Worm (Caenorhabditis elegans): Measurements from ENCODE around the gene T20G5.9.

DNA sequence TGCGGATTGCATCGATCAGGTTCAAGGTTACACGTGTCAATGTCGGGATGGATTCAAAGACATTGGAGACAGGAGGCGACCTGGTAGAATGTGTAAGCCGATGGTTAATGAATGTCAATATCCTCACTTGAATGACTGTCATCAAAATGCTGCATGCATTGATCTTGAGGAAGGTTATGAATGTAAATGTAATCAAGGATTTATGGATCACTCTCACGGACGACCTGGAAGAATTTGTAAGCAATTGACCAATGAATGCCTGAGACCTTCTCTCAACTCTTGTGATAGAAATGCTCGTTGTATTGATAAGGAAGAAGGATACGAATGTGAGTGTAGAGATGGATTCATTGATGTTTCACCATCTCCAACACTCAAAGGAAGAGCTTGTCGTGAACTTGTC is 31.6 kb upstream of the T20G5.9 start:
- TF ChIP-seq egl-27 (tag; optimal IDR thresholded peaks at IDR 0.05) = no peak
- no peak for TF ChIP-seq nhr-76 (tag; optimal IDR thresholded peaks at IDR 0.05)
- no peak for TF ChIP-seq zag-1 (tag; optimal IDR thresholded peaks at IDR 0.05)
- no peak for TF ChIP-seq ztf-11 (tag; optimal IDR thresholded peaks at IDR 0.05)
- no peak for TF ChIP-seq lin-13 (GFP tag; optimal IDR thresholded peaks at IDR 0.05)
- no peak for TF ChIP-seq elt-2 (tag; optimal IDR thresholded peaks at IDR 0.05)
- TF ChIP-seq tbx-2 (tag; optimal IDR thresholded peaks at IDR 0.05) = no peak

Measured in whole organism, L1 larva.